Worm (Caenorhabditis elegans) whole organism, L4/young adult: ENCODE results near the gene glb-19.

Experiments
- W03F9.2 ChIP-seq: fragments of 150-350 bp; optimal IDR thresholded peaks from 2 replicates; lab custom pipeline; 2014; ENCODE audit warnings: missing biosample characterization, missing genetic modification characterization
- dao-5 ChIP-seq: sonication (generic microtip); optimal IDR thresholded peaks from 2 replicates; lab custom pipeline; 2016; ENCODE audit warnings: missing genotype, missing genetic modification characterization, moderate library complexity, missing compliant biosample characterization
- him-1 ChIP-seq: sonication (generic microtip); optimal IDR thresholded peaks from 2 replicates; lab custom pipeline; 2016; ENCODE audit warnings: missing genotype, missing genetic modification reagents, missing genetic modification characterization, missing compliant biosample characterization

Gene glb-19

DNA sequence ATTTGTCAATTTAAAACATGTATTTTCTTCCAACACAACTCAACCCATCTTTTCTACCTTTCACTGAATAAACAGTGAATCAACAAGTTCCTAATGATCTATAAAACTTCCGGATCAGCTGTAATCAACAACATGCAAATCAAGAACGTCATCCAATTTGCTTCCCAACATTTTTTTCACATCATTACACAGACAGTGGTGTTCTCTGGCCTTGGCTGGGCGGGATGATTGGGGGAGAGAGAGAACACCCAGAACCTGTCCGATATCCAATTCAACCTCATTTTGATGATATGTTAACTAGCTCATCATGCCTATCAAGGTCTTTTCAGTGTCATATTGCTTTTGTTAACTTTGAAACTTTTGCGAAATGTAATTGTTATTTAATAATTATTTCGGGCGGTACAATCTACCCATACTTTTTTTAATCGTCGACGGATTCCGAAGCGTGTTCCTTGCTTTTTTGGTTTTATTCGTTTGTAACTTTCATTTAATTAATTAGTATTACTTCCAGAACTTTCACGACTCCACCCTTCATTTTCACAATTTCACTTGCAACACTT lies 38.9 kb downstream of the glb-19 start, which contains the start of gene ptr-14:
Gene ptr-14 (plus strand): TSS at position 510 of the 560 bp plus-strand sequence.
- no peak for TF ChIP-seq dao-5 (tag; lab: Kevin White, UChicago)
- no peak for TF ChIP-seq him-1 (tag; lab: Kevin White, UChicago)
- TF ChIP-seq W03F9.2 (tag; lab: Kevin White, UChicago): no peak

DNA sequence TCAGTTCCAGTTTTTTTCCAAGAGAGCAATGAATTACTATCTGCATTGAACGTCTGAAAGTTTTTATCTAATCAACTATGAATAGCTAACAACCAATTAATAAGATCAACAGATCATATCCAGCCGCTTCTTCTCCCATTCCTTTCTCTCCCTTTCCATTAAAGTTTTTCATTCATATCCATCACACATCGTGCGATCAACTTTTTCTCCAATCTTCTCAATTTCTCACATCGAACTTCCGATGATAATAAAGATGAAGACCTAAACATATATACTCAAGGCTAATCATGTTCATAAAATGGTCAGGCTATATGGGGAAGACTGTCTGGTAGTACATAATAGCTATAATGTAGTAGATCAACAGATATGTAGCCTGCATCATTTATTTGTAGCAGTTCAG lies 41.7 kb downstream of the glb-19 start:
- no peak for TF ChIP-seq dao-5 (tag; lab: Kevin White, UChicago)
- TF ChIP-seq him-1 (tag; lab: Kevin White, UChicago): no peak
- no peak for TF ChIP-seq W03F9.2 (tag; lab: Kevin White, UChicago)

DNA sequence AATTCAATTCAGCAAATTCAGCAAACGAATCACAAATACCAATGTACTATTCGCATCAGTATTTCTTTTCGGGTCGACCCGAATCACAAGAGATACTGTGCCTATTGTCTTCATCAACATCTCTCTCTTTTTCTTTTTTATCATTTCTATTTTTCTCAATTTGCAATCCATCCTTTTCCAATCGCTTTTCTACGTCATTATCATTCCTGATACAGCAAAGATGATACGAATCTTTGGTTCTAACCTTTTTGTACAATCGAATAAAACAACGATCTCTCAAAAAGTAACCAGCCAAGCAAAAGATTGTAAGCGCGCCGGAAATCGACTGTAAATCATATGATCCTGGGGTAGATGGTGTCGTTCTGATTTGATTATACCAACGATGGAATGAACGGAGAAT lies 44.0 kb downstream of the glb-19 start:
- TF ChIP-seq him-1 (tag; lab: Kevin White, UChicago): no peak

DNA sequence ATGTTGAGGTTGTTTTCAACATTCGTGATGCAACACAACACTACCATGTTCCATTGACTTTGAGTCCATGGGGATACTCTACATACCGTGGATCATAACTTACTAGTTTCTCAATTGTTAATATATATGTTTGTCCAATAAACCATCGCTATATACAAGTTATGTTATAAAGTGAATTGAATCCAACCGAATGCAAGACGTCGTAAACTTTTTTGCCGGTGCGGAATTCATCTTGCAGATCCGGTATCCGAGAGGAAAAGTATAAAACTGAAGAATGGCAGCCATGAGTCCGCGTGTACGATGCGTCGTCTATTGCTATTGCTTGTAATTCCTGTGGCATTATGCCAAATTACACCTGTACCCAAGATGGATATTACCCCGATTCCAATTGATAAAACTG lies 45.7 kb downstream of the glb-19 start, which contains the start of gene R09H10.6:
Gene R09H10.6 (plus strand): TSS at position 301 of the 400 bp plus-strand sequence.
- TF ChIP-seq dao-5 (tag; lab: Kevin White, UChicago) (no peak), W03F9.2 (tag; lab: Kevin White, UChicago) (no peak), him-1 (tag; lab: Kevin White, UChicago) (no peak)

DNA sequence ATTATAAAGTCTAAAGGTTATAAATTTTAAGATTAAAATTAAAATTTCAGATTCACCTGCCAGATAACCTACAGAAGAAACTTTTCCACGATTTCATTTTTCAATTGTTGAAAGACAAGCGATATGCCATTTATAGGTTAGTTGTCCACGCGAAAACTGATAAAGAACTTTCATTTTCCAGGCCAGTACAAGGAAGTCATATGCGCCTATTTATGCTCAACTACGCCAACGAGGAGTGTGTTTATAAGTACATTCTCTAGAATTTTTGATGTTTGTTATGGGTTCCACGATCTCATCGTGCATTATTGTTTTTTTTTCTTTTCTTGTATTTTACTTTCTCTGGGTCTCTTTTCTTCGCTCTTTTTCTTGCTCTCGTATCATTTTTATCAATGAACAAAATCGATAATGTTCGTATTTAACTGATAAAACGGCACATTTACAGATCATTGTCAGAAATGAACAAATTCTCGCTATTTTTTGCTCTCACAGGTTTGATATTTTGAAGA lies 47.3 kb downstream of the glb-19 start, which contains the start of gene R09H10.3:
Gene R09H10.3 (plus strand): TSS at position 456 of the 506 bp plus-strand sequence.
- no peak for TF ChIP-seq dao-5 (tag; lab: Kevin White, UChicago)
- TF ChIP-seq him-1 (tag; lab: Kevin White, UChicago): no peak
- no peak for TF ChIP-seq W03F9.2 (tag; lab: Kevin White, UChicago)

DNA sequence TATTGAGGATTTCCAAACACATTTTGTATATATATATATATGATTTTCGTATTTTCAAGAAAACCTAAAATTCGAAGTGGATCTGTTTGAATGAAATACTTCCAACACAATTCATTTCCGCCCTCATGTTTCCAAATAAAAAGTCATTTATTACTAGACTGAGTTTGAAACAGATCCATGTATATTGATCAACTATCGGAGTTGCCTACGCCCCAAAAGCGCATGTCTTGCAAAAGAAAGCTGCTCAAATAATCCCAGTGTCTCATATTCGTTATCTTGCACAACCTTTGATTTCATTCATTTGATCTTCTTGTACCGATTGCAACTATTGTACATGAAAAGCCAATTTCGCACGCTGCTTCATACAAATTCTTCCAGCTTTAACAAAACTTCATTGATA lies 51.3 kb downstream of the glb-19 start, which contains the start of gene R09H10.2:
Gene R09H10.2 (plus strand): TSS at position 301 of the 400 bp plus-strand sequence.
- TF ChIP-seq W03F9.2 (tag; lab: Kevin White, UChicago): no peak
- no peak for TF ChIP-seq dao-5 (tag; lab: Kevin White, UChicago)
- TF ChIP-seq him-1 (tag; lab: Kevin White, UChicago): no peak

DNA sequence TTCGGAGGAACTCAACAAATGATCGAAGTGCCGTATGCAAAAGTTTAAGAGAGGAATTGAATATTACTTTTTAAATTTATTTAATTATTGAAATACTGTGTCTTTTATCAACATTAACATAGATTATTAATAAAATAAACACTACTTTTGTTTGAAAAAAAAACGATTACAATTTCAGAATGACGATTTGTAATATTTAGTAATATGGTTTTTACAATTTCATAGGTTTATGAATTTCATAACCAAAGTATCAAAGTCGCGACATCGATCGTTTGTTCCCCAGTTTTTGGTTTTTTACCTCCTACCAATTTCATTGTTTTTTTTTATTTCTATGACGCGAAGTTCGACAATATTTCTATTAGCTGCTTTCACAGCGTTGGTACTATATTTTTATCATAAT lies 54.0 kb downstream of the glb-19 start, which contains the start of gene R09H10.1:
Gene R09H10.1 (plus strand): TSS at position 301 of the 400 bp plus-strand sequence.
- TF ChIP-seq him-1 (tag; lab: Kevin White, UChicago): no peak
- no peak for TF ChIP-seq W03F9.2 (tag; lab: Kevin White, UChicago)
- no peak for TF ChIP-seq dao-5 (tag; lab: Kevin White, UChicago)

DNA sequence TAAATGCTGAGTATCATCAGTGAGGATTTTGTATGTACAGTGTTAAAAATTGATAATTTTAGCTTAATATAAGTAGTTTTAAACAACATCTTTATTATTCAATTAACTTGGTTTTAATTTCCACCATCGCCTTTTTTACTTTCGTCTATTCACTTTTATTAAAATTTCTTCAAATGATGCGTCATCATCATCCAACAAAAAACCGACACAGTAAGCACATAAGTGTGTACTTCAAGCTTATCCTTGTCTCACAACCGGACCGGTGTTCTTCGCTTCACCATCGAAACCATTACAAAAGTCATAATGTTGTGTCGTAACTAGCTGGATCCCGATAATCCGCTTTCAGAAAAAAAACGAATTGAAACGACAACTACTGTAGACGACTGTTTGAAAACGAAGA lies 57.4 kb downstream of the glb-19 start, which contains the start of gene C43F9.11:
Gene C43F9.11 (plus strand): TSS at position 301 of the 400 bp plus-strand sequence.
- TF ChIP-seq him-1 (tag; lab: Kevin White, UChicago) (no peak), dao-5 (tag; lab: Kevin White, UChicago) (no peak), W03F9.2 (tag; lab: Kevin White, UChicago) (no peak)

DNA sequence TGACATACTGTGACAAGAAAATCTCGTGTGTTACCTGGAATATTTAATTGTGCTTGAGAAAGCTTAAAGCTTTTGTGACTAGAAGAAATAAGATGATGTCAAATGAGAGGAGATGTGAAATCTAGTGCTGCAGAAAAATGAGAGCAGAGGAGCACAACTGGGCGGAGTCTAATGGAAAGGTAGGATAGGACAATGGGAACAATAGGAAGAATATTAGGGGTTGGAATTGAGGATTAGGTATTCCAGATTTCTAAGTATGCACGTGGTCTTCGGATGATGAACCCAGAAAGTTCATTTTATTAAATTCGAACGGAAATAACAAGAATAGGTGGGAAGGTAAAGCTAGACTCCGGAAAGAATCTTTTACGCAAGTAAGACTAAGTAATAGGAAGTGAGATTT lies 60.4 kb downstream of the glb-19 start, which contains the start of gene C43F9.7:
Gene C43F9.7 (minus strand): TSS at position 101 of the 400 bp plus-strand sequence.
- TF ChIP-seq him-1 (tag; lab: Kevin White, UChicago) (no peak), W03F9.2 (tag; lab: Kevin White, UChicago) (no peak), dao-5 (tag; lab: Kevin White, UChicago) (no peak)
